Worm (Caenorhabditis elegans) whole organism, L4 larva: ENCODE measurements around the gene daf-28.

Experiments used
- F26F4.8 ChIP-seq: fragments of 200-800 bp; sonication (Bioruptor generic); conservative IDR thresholded peaks from 2 replicates; pipeline ENCODE4 v1.3.6; 2022; ENCODE audit warnings: missing genetic modification characterization, missing compliant biosample characterization
- Y5F2A.4 ChIP-seq: fragments of 200-800 bp; sonication (Bioruptor generic); optimal IDR thresholded peaks from 2 replicates; lab custom pipeline; 2018; ENCODE audit warnings: mild to moderate bottlenecking, missing genetic modification characterization, missing compliant biosample characterization
- aha-1 ChIP-seq: fragments of 150-350 bp; peaks from one replicate; lab custom pipeline; 2014; ENCODE audit warnings: missing biosample characterization, missing genetic modification characterization
- ama-1 ChIP-seq: fragments of 150-350 bp; optimal IDR thresholded peaks from 2 replicates; lab custom pipeline; 2014; ENCODE audit warnings: inconsistent platforms, mixed read lengths
- ceh-20 ChIP-seq: fragments of 200-800 bp; sonication (Bioruptor generic); IDR thresholded peaks from 2 replicates; pipeline ENCODE4 v1.3.6; 2022; ENCODE audit warnings: missing genetic modification reagents, missing genetic modification characterization, missing compliant biosample characterization
- ceh-28 ChIP-seq: fragments of 150-350 bp; optimal IDR thresholded peaks from 2 replicates; lab custom pipeline; 2014; ENCODE audit warnings: missing biosample characterization, missing genetic modification reagents, missing genetic modification characterization
- cey-2 ChIP-seq: sonication (generic microtip); optimal IDR thresholded peaks from 3 replicates; lab custom pipeline; 2017; ENCODE audit warnings: missing genetic modification characterization, mild to moderate bottlenecking, missing compliant biosample characterization, antibody characterized with exemption, borderline replicate concordance; ENCODE audit not compliant: insufficient read depth
- daf-16 ChIP-seq, 3 experiments: sonication (generic microtip); optimal IDR thresholded peaks; 2 replicates each; lab custom pipeline; 2016 to 2017; ENCODE audit warnings: missing genetic modification characterization in 3 of 3, missing genetic modification reagents in 3 of 3, mild to moderate bottlenecking in 2 of 3, missing compliant biosample characterization in 2 of 3, missing biosample characterization in 1 of 3, moderate library complexity in 1 of 3
- dmd-6 ChIP-seq: fragments of 200-800 bp; sonication (Bioruptor generic); IDR thresholded peaks from 2 replicates; pipeline ENCODE4 v1.3.6; 2022; ENCODE audit warnings: missing genetic modification reagents, missing genetic modification characterization, missing compliant biosample characterization
- dmd-8 ChIP-seq: fragments of 200-800 bp; sonication (Bioruptor generic); IDR thresholded peaks from 2 replicates; pipeline ENCODE4 v1.3.6; 2022; ENCODE audit warnings: missing genetic modification characterization, missing compliant biosample characterization
- dpl-1 ChIP-seq: fragments of 150-350 bp; optimal IDR thresholded peaks from 2 replicates; lab custom pipeline; 2014; ENCODE audit warnings: missing biosample characterization, missing genetic modification reagents, missing genetic modification characterization
- dve-1 ChIP-seq: sonication (generic microtip); optimal IDR thresholded peaks from 2 replicates; lab custom pipeline; 2017; ENCODE audit warnings: antibody characterized with exemption, mild to moderate bottlenecking, missing genetic modification characterization, missing compliant biosample characterization; ENCODE audit not compliant: insufficient read depth
- gei-8 ChIP-seq: fragments of 200-800 bp; sonication (Bioruptor generic); optimal IDR thresholded peaks from 2 replicates; lab custom pipeline; 2018; ENCODE audit warnings: mild to moderate bottlenecking, missing genetic modification characterization, missing compliant biosample characterization
- hif-1 ChIP-seq, 2 experiments: sonication (generic microtip); optimal IDR thresholded peaks; 2 replicates each; lab custom pipeline; 2016 to 2017; ENCODE audit warnings: missing compliant biosample characterization in 2 of 2, missing genetic modification characterization in 2 of 2, missing genetic modification reagents in 2 of 2, missing genotype in 2 of 2, mild to moderate bottlenecking in 1 of 2
- hlh-30 ChIP-seq: sonication (generic microtip); optimal IDR thresholded peaks from 2 replicates; lab custom pipeline; 2017; ENCODE audit warnings: antibody characterized with exemption, mild to moderate bottlenecking, missing genetic modification characterization, missing compliant biosample characterization; ENCODE audit not compliant: insufficient read depth
- mxl-3 ChIP-seq: fragments of 200-800 bp; sonication (Bioruptor generic); optimal IDR thresholded peaks from 2 replicates; lab custom pipeline; 2018; ENCODE audit warnings: mild to moderate bottlenecking, missing genetic modification characterization, missing compliant biosample characterization
- nhr-10 ChIP-seq: fragments of 150-350 bp; optimal IDR thresholded peaks from 2 replicates; lab custom pipeline; 2014; ENCODE audit warnings: missing biosample characterization, missing genetic modification characterization
- nhr-11 ChIP-seq: fragments of 150-350 bp; optimal IDR thresholded peaks from 2 replicates; lab custom pipeline; 2014; ENCODE audit warnings: missing biosample characterization, missing genetic modification characterization
- nhr-28 ChIP-seq: fragments of 150-350 bp; optimal IDR thresholded peaks from 2 replicates; lab custom pipeline; 2014; ENCODE audit warnings: missing biosample characterization, missing genetic modification characterization
- nhr-41 ChIP-seq: fragments of 200-800 bp; sonication (Bioruptor generic); IDR thresholded peaks from 2 replicates; pipeline ENCODE4 v1.3.6; 2022; ENCODE audit warnings: missing genetic modification reagents, missing genetic modification characterization, missing compliant biosample characterization
- nhr-42 ChIP-seq: fragments of 200-800 bp; sonication (Bioruptor generic); IDR thresholded peaks from 2 replicates; pipeline ENCODE4 v1.3.6; 2022; ENCODE audit warnings: missing genetic modification characterization, missing compliant biosample characterization
- nhr-77 ChIP-seq: fragments of 150-350 bp; optimal IDR thresholded peaks from 2 replicates; lab custom pipeline; 2014; ENCODE audit warnings: missing biosample characterization, missing genetic modification characterization
- php-3 ChIP-seq: fragments of 200-800 bp; sonication (Bioruptor generic); IDR thresholded peaks from 2 replicates; pipeline ENCODE4 v1.3.6; 2022; ENCODE audit warnings: missing genetic modification reagents, missing genetic modification characterization, missing compliant biosample characterization
- pqm-1 ChIP-seq: sonication (generic microtip); optimal IDR thresholded peaks from 2 replicates; lab custom pipeline; 2017; ENCODE audit warnings: missing biosample characterization, missing genetic modification characterization
- set-16 ChIP-seq: fragments of 200-800 bp; sonication (Bioruptor generic); IDR thresholded peaks from 2 replicates; pipeline ENCODE4 v1.3.6; 2022; ENCODE audit warnings: missing genetic modification reagents, missing genetic modification characterization, missing compliant biosample characterization
- snpc-4 ChIP-seq: fragments of 150-350 bp; optimal IDR thresholded peaks from 2 replicates; lab custom pipeline; 2014; ENCODE audit warnings: missing biosample characterization, missing genetic modification characterization
- tag-97 ChIP-seq: fragments of 200-800 bp; sonication (Bioruptor generic); IDR thresholded peaks from 2 replicates; pipeline ENCODE4 v1.3.6; 2022; ENCODE audit warnings: missing genetic modification characterization, missing compliant biosample characterization
- tra-1 ChIP-seq: fragments of 200-800 bp; sonication (Bioruptor generic); IDR thresholded peaks from 2 replicates; pipeline ENCODE4 v1.3.6; 2022; ENCODE audit warnings: missing genetic modification reagents, missing genetic modification characterization, missing compliant biosample characterization
- unc-62 ChIP-seq, 3 experiments: fragments of 150-350 bp in 1 of 3; sonication (generic microtip); optimal IDR thresholded peaks in 2 of 3; peaks in 1 of 3; 1 replicate in 1 of 3; 2 replicates in 2 of 3; lab custom pipeline; 2014 to 2017; ENCODE audit warnings: missing biosample characterization in 3 of 3, missing genetic modification characterization in 3 of 3, missing genetic modification reagents in 3 of 3, missing genotype in 1 of 3

daf-28 gene

DNA sequence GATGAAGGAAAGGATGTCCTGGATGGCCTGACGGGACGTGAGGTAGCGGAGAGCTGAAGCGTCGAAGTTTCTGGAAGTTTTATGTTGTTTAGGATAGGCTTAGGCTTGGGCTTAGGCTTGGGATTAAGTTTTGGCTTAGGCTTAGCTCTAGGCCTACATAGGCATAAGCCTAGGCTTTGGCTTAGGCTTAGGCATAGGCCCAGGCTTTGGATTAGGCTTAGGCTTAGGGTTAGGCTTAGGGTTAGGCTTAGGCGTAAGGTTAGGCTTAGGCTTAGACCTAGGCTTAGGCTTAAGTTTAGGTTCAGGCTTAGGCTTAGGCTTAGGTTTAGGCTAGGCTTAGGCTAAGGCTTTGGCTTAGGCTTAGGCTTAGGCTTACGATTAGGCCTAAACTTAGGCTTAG, 14.3 kb downstream of the daf-28 start:
- TF ChIP-seq ceh-28 (tag; lab: Kevin White, UChicago): no peak
- TF ChIP-seq aha-1 (tag; lab: Kevin White, UChicago): peak; percentile 66

DNA sequence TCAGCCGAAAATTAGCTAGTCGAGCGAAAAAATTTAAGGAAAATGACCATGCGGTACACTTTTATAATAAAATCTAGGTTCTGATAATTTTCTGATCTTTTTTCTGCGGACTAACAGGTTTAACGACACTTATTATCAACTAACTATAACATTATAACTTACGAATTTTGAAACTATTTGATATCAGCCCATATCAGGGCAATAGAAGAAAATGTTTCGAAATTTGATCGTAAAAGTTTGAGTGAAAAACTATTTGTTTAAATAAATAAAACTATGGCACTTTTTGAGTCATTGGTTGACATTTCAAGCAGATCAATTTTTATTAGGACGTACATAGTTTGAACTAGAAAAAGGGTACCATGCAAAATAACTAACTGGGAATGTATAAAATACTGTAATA, 15.9 kb downstream of the daf-28 start, which contains the start of gene pcp-4:
Gene pcp-4, minus strand, starts transcription at position 197 of the 400 bp plus-strand sequence.
- TF ChIP-seq nhr-28 (tag; lab: Kevin White, UChicago): no peak
- no peak for TF ChIP-seq gei-8 (GFP tag; lab: Kevin White, UChicago)
- TF ChIP-seq pqm-1 (tag; lab: Kevin White, UChicago): peak; percentile 57
- peak; percentile 12; the same call in 1 of the 2 replicates for TF ChIP-seq dmd-6
- TF ChIP-seq php-3 (GFP tag; lab: Robert Waterston, UW): peak; percentile 83; the same call in 1 of the 2 replicates
- no peak for TF ChIP-seq set-16 (GFP tag; lab: Robert Waterston, UW)

DNA sequence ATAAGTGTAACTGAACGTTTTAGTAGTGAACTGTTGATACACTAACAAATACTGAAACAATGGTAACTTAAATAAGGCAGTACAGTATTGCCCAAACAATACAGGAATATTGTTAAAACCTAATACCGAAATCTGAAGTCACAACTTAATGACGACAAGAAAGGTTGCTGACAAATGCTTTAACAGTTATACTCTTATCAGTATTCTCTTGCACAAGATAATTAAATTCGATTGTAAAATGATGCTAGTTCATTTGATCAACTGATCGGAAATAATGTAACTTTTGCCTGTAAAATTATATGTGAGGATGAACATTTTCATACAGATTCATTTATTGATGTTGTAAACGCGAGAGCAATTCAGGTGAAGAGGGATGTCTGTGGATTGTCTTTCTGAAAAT, 16.7 kb downstream of the daf-28 start:
- TF ChIP-seq dpl-1 (GFP tag; lab: Kevin White, UChicago) (no peak), pqm-1 (tag; lab: Kevin White, UChicago) (peak; percentile 58), nhr-77 (tag; lab: Kevin White, UChicago) (no peak), unc-62 (GFP tag; optimal IDR thresholded peaks at IDR 0.05 in 1 of 2; lab: Kevin White, UChicago) (peak in 1 of 2 experiments; percentile 71), unc-62 (tag; optimal IDR thresholded peaks at IDR 0.05; lab: Kevin White, UChicago) (no peak), F26F4.8 (GFP tag; lab: Robert Waterston, UW) (no peak), ama-1 (lab: Kevin White, UChicago) (no peak)

DNA sequence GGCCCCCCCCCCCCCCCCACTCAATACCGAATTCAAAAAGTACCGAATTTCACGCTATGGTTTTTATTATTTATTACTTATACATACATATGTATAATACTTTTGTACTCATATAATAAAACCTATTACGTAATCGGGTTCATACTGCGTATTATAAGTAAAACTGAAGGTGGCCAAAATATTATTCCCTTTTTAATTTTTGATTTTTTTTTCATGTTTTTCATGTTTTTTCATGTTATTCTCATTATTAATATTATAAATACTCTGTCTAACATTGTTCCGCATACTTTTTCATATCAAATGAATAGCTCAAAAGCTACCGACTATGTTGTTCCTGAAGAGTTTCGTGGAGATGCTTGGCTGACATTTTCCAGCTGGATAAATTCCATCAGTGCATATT, 21.2 kb downstream of the daf-28 start, which contains the start of gene srw-38:
Gene srw-38, plus strand, starts transcription at position 301 of the 400 bp plus-strand sequence.
- no peak for TF ChIP-seq ceh-20
- TF ChIP-seq cey-2 (tag; lab: Kevin White, UChicago): no peak
- TF ChIP-seq hlh-30: no peak
- no peak for TF ChIP-seq dmd-8 (GFP tag; lab: Robert Waterston, UW)
- no peak for TF ChIP-seq snpc-4 (tag; lab: Kevin White, UChicago)
- no peak for TF ChIP-seq hif-1 (tag; optimal IDR thresholded peaks at IDR 0.05; lab: Kevin White, UChicago)
- no peak for TF ChIP-seq nhr-10
- TF ChIP-seq pqm-1 (tag; lab: Kevin White, UChicago): no peak
- no peak for TF ChIP-seq daf-16 (GFP tag; optimal IDR thresholded peaks at IDR 0.05; lab: Kevin White, UChicago)
- TF ChIP-seq daf-16 (tag; optimal IDR thresholded peaks at IDR 0.05; lab: Kevin White, UChicago): no peak
- no peak for TF ChIP-seq tra-1 (GFP tag; lab: Robert Waterston, UW)
- no peak for TF ChIP-seq nhr-41
- no peak for TF ChIP-seq nhr-11 (tag; lab: Kevin White, UChicago)
- TF ChIP-seq nhr-42 (GFP tag; lab: Robert Waterston, UW): no peak

DNA sequence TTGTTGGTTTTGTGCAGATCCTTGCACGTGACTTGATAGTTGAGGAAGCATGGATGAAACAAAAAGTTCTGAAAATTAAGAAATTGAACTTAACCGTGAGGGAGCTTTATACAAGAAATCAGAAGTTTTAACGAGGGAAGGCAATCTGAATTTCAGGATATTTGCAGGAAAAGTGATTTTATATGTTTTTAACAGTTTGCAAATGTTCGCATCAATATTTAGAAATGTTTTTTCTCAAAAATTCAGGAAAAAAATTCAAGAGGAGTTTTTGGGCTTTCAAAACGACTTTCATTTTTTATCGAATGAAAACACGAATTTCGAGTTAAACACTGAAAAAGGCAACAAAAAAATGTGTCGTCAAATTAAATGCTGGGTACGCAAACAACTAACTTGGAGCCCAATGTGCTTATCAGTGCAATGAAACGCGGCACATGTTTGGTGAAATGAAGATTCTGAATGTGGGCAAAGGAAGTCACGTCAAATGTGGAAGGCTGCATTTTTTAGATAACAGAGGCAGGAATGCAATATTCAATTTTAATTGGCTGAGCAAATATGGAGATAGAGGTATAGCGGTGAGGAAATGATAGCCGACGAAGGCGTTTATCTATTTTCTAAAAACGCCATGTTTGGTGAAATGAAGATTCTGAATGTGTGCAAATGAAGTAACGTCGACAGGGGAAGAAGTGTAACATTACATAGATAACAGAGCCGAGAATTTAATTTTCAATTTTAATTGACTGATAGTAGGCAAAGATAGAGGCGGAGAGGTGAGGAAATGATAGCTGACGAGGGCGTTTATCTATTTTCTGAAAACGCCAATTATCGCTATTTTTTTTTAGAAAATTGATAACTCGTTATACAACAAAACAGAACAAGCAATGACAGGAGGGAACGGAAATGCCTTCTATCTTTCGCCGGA, 31.3 kb downstream of the daf-28 start, which contains the start of gene Y116F11B.6:
Gene Y116F11B.6, minus strand, starts transcription at position 51 of the 919 bp plus-strand sequence.
- TF ChIP-seq aha-1 (tag; lab: Kevin White, UChicago) (peak; percentile 41), nhr-28 (tag; lab: Kevin White, UChicago) (peak; percentile 5), daf-16 (GFP tag; optimal IDR thresholded peaks at IDR 0.05; lab: Kevin White, UChicago) (no peak), daf-16 (tag; optimal IDR thresholded peaks at IDR 0.05; lab: Kevin White, UChicago) (peak; percentile 25), mxl-3 (GFP tag; lab: Kevin White, UChicago) (peak; percentile 63), dmd-6 (no peak; the same call in 1 of the 2 replicates), Y5F2A.4 (GFP tag; lab: Kevin White, UChicago) (no peak), tra-1 (GFP tag; lab: Robert Waterston, UW) (0 out of 2 replicates have a peak, but pooled peaks have one; percentile 11), tag-97 (GFP tag; lab: Robert Waterston, UW) (no peak), dve-1 (tag; lab: Kevin White, UChicago) (peak; percentile 14), pqm-1 (tag; lab: Kevin White, UChicago) (peak; percentile 20), hlh-30 (peak; percentile 11)
